Fruit fly (Drosophila melanogaster): ENCODE data around the gene Rabex-5.

DNA sequence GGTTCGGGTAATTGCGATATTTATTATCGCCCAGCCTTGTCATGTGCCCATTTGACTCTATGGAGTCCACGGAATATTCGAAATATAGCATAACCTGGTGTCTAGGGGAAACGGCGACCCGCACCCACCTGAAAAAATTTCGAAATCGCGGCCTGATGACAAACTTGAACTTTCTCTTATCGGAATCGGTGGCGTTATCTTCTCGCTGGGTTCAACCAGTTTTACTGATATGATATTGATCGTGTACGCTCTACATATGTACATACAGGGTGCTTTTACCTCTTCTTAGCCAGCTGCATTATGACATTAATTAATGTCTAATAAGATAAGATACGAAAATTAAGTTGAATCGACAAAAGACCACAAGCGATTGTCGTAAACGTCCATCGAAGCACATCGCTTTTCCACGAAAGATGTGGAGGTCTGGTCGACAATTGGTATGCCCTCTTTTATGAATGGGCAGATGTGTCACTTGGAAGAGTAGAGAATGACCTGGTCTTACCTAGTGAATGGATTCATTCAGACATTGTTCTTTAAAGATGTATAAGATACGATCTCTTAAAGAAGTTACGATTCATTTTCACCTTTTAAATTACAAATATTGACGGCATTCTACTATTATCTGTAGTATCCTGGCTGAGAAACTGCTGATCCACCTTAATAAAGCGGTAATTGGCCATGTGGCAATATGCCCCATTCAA, 24.7 kb downstream of the Rabex-5 start:
- TF ChIP-seq tj (GFP tag; optimal IDR thresholded peaks at IDR 0.05), result no peak
- TF ChIP-seq Crg-1 (GFP tag; optimal IDR thresholded peaks at IDR 0.05), result no peak
- TF ChIP-seq CG7101 (tag; optimal IDR thresholded peaks at IDR 0.05), result peak; percentile 41
- no peak for TF ChIP-seq cnc (optimal IDR thresholded peaks at IDR 0.05)
- TF ChIP-seq CG7045 (GFP tag; optimal IDR thresholded peaks at IDR 0.05), result no peak
- no peak for TF ChIP-seq kay (GFP tag; ENCODE audit: borderline replicate concordance)
- TF ChIP-seq Clk (GFP tag; optimal IDR thresholded peaks at IDR 0.05), result no peak
- TF ChIP-seq CG33017 (tag; optimal IDR thresholded peaks at IDR 0.05), result no peak

Data from whole organism, adult.